Worm (Caenorhabditis elegans) whole organism, L1 larva: ENCODE measurements around the gene dhs-28.

ENCODE experiments used
- C16A3.4 ChIP-seq: fragments of 150-350 bp; optimal IDR thresholded peaks from 2 replicates; lab custom pipeline; 2014; ENCODE audit warnings: missing biosample characterization, missing genetic modification characterization
- C34B4.2 ChIP-seq: sonication (generic microtip); optimal IDR thresholded peaks from 2 replicates; lab custom pipeline; 2017; ENCODE audit warnings: mild to moderate bottlenecking, missing genetic modification characterization, missing compliant biosample characterization
- blmp-1 ChIP-seq: fragments of 150-350 bp; optimal IDR thresholded peaks from 2 replicates; lab custom pipeline; 2014; ENCODE audit warnings: missing biosample characterization, missing genetic modification characterization
- ceh-63 ChIP-seq: fragments of 200-800 bp; sonication (Bioruptor generic); optimal IDR thresholded peaks from 2 replicates; lab custom pipeline; 2018; ENCODE audit warnings: mild to moderate bottlenecking, missing genetic modification characterization, missing compliant biosample characterization
- ceh-8 ChIP-seq: fragments of 200-800 bp; sonication (Bioruptor generic); optimal IDR thresholded peaks from 2 replicates; lab custom pipeline; 2018; ENCODE audit warnings: mild to moderate bottlenecking, missing genetic modification characterization, moderate library complexity, missing compliant biosample characterization
- ceh-82 ChIP-seq, 3 experiments: fragments of 150-350 bp in 1 of 3; sonication (generic microtip) in 2 of 3; optimal IDR thresholded peaks; 2 replicates each; lab custom pipeline; 2014 to 2017; ENCODE audit warnings: missing biosample characterization in 3 of 3, missing genetic modification characterization in 3 of 3
- dpl-1 ChIP-seq, 3 experiments: fragments of 150-350 bp in 2 of 3; sonication (generic microtip) in 1 of 3; optimal IDR thresholded peaks; 2 replicates each; lab custom pipeline; 2014 to 2017; ENCODE audit warnings: missing biosample characterization in 3 of 3, missing genetic modification characterization in 3 of 3, missing genetic modification reagents in 3 of 3
- efl-1 ChIP-seq, 4 experiments: fragments of 150-350 bp; optimal IDR thresholded peaks in 3 of 4; peaks in 1 of 4; 1 replicate in 1 of 4; 2 replicates in 3 of 4; lab custom pipeline; 2014; ENCODE audit warnings: missing biosample characterization in 2 of 4, missing genetic modification characterization in 2 of 4, missing genetic modification reagents in 2 of 4
- egl-13 ChIP-seq: sonication (generic microtip); optimal IDR thresholded peaks from 2 replicates; lab custom pipeline; 2016; ENCODE audit warnings: missing genotype, missing genetic modification reagents, missing genetic modification characterization, missing compliant biosample characterization
- elt-3 ChIP-seq, 6 experiments: fragments of 150-350 bp in 1 of 6; sonication (generic microtip); optimal IDR thresholded peaks; 2 replicates each; lab custom pipeline; 2017 to 2018; ENCODE audit warnings: missing biosample characterization in 6 of 6, missing genetic modification characterization in 6 of 6, inconsistent platforms in 1 of 6
- fkh-4 ChIP-seq: sonication (generic microtip); optimal IDR thresholded peaks from 2 replicates; lab custom pipeline; 2016; ENCODE audit warnings: missing compliant biosample characterization, missing genetic modification characterization, borderline replicate concordance
- grh-1 ChIP-seq: fragments of 200-800 bp; sonication (Bioruptor generic); IDR thresholded peaks from 2 replicates; pipeline ENCODE4 v1.3.6; 2022; ENCODE audit warnings: missing genetic modification reagents, missing genetic modification characterization, missing compliant biosample characterization
- hlh-17 ChIP-seq: fragments of 200-800 bp; sonication (Bioruptor generic); optimal IDR thresholded peaks from 2 replicates; lab custom pipeline; 2018; ENCODE audit warnings: missing genetic modification characterization, mild to moderate bottlenecking, missing compliant biosample characterization, moderate library complexity, borderline replicate concordance
- hpl-2 ChIP-seq: fragments of 150-350 bp; optimal IDR thresholded peaks from 2 replicates; lab custom pipeline; 2014; ENCODE audit warnings: missing biosample characterization, missing genetic modification reagents, missing genetic modification characterization
- lin-14 ChIP-seq: fragments of 200-800 bp; sonication (Bioruptor generic); optimal IDR thresholded peaks from 2 replicates; lab custom pipeline; 2018; ENCODE audit warnings: mild to moderate bottlenecking, missing genetic modification characterization, moderate library complexity, missing compliant biosample characterization
- lin-15B ChIP-seq: fragments of 150-350 bp; sonication (generic microtip); optimal IDR thresholded peaks from 3 replicates; lab custom pipeline; 2014; ENCODE audit warnings: missing biosample characterization, missing genetic modification characterization
- lin-35 ChIP-seq, 2 experiments: fragments of 150-350 bp; optimal IDR thresholded peaks; 2 replicates each; lab custom pipeline; 2014; ENCODE audit warnings: missing biosample characterization in 2 of 2, missing genetic modification characterization in 2 of 2, missing genetic modification reagents in 2 of 2
- lin-39 ChIP-seq: fragments of 150-350 bp; optimal IDR thresholded peaks from 2 replicates; lab custom pipeline; 2014; ENCODE audit warnings: missing biosample characterization, missing genetic modification reagents, missing genetic modification characterization
- lsy-2 ChIP-seq, 2 experiments: fragments of 150-350 bp; optimal IDR thresholded peaks; 2 replicates each; lab custom pipeline; 2014; ENCODE audit warnings: missing biosample characterization in 2 of 2, missing genetic modification characterization in 2 of 2
- mab-9 ChIP-seq: fragments of 200-800 bp; sonication (Bioruptor generic); IDR thresholded peaks from 2 replicates; pipeline ENCODE4 v1.3.6; 2022; ENCODE audit warnings: missing genetic modification reagents, missing genetic modification characterization, missing compliant biosample characterization
- mdl-1 ChIP-seq, 2 experiments: fragments of 150-350 bp; optimal IDR thresholded peaks; 2 replicates each; lab custom pipeline; 2014 to 2017; ENCODE audit warnings: missing biosample characterization in 2 of 2, missing genetic modification characterization in 2 of 2, inconsistent platforms in 1 of 2
- mef-2 ChIP-seq: fragments of 150-350 bp; optimal IDR thresholded peaks from 2 replicates; lab custom pipeline; 2014; ENCODE audit warnings: missing biosample characterization, missing genetic modification characterization
- mep-1 ChIP-seq: fragments of 150-350 bp; optimal IDR thresholded peaks from 2 replicates; lab custom pipeline; 2014; ENCODE audit warnings: missing biosample characterization, missing genetic modification characterization
- nhr-11 ChIP-seq: fragments of 150-350 bp; optimal IDR thresholded peaks from 2 replicates; lab custom pipeline; 2014; ENCODE audit warnings: missing biosample characterization, missing genetic modification characterization
- nhr-19 ChIP-seq: fragments of 200-800 bp; sonication (Bioruptor generic); conservative IDR thresholded peaks from 2 replicates; pipeline ENCODE4 v1.3.6; 2022; ENCODE audit warnings: missing genetic modification characterization, missing compliant biosample characterization
- nhr-20 ChIP-seq: sonication (generic microtip); optimal IDR thresholded peaks from 2 replicates; lab custom pipeline; 2016; ENCODE audit warnings: mild to moderate bottlenecking, missing genetic modification characterization, missing compliant biosample characterization
- nhr-47 ChIP-seq: sonication (generic microtip); optimal IDR thresholded peaks from 2 replicates; lab custom pipeline; 2016; ENCODE audit warnings: mild to moderate bottlenecking, missing genetic modification characterization, moderate library complexity, missing compliant biosample characterization
- nhr-76 ChIP-seq: sonication (generic microtip); optimal IDR thresholded peaks from 2 replicates; lab custom pipeline; 2017; ENCODE audit warnings: missing biosample characterization, missing genetic modification characterization
- nhr-85 ChIP-seq: sonication (generic microtip); peaks from one replicate; lab custom pipeline; 2016; ENCODE audit warnings: missing genetic modification characterization, inconsistent platforms, missing compliant biosample characterization
- nhr-90 ChIP-seq: sonication (generic microtip); optimal IDR thresholded peaks from 2 replicates; lab custom pipeline; 2016; ENCODE audit warnings: mild to moderate bottlenecking, missing genetic modification characterization, missing compliant biosample characterization; ENCODE audit not compliant: poor library complexity
- pag-3 ChIP-seq: sonication (generic microtip); optimal IDR thresholded peaks from 2 replicates; lab custom pipeline; 2017; ENCODE audit warnings: missing genetic modification characterization, mild to moderate bottlenecking, missing compliant biosample characterization, antibody characterized with exemption, borderline replicate concordance; ENCODE audit not compliant: insufficient read depth
- pax-3 ChIP-seq: fragments of 200-800 bp; sonication (Bioruptor generic); optimal IDR thresholded peaks from 2 replicates; lab custom pipeline; 2018; ENCODE audit warnings: mild to moderate bottlenecking, missing genetic modification characterization, moderate library complexity, missing compliant biosample characterization
- pqm-1 ChIP-seq: sonication (generic microtip); optimal IDR thresholded peaks from 3 replicates; lab custom pipeline; 2017; ENCODE audit warnings: missing biosample characterization, missing genetic modification characterization
- rnt-1 ChIP-seq: sonication (generic microtip); optimal IDR thresholded peaks from 2 replicates; lab custom pipeline; 2016; ENCODE audit warnings: mild to moderate bottlenecking, missing genetic modification characterization, moderate library complexity, missing compliant biosample characterization
- skn-1 ChIP-seq: fragments of 150-350 bp; optimal IDR thresholded peaks from 2 replicates; lab custom pipeline; 2014; ENCODE audit warnings: missing biosample characterization, missing genetic modification characterization
- snu-23 ChIP-seq: sonication (generic microtip); optimal IDR thresholded peaks from 2 replicates; lab custom pipeline; 2016; ENCODE audit warnings: missing genetic modification characterization, missing compliant biosample characterization
- sox-4 ChIP-seq: sonication (generic microtip); optimal IDR thresholded peaks from 2 replicates; lab custom pipeline; 2016; ENCODE audit warnings: missing genetic modification characterization, missing compliant biosample characterization
- swsn-7 ChIP-seq: sonication (generic microtip); optimal IDR thresholded peaks from 2 replicates; lab custom pipeline; 2016; ENCODE audit warnings: missing genetic modification characterization, missing compliant biosample characterization
- tbx-2 ChIP-seq: sonication (generic microtip); optimal IDR thresholded peaks from 2 replicates; lab custom pipeline; 2016; ENCODE audit warnings: missing genetic modification characterization, missing compliant biosample characterization
- tlp-1 ChIP-seq: fragments of 150-350 bp; optimal IDR thresholded peaks from 2 replicates; lab custom pipeline; 2014; ENCODE audit warnings: missing biosample characterization, missing genetic modification characterization
- unc-62 ChIP-seq: fragments of 150-350 bp; optimal IDR thresholded peaks from 2 replicates; lab custom pipeline; 2014; ENCODE audit warnings: missing biosample characterization, missing genetic modification reagents, missing genetic modification characterization
- unc-98 ChIP-seq: fragments of 200-800 bp; sonication (Bioruptor generic); IDR thresholded peaks from 2 replicates; pipeline ENCODE4 v1.3.6; 2022; ENCODE audit warnings: missing genetic modification characterization, missing compliant biosample characterization
- vab-15 ChIP-seq: sonication (generic microtip); optimal IDR thresholded peaks from 2 replicates; lab custom pipeline; 2017; ENCODE audit warnings: missing genotype, mild to moderate bottlenecking, missing genetic modification characterization, missing compliant biosample characterization
- xbp-1 ChIP-seq: sonication (generic microtip); optimal IDR thresholded peaks from 2 replicates; lab custom pipeline; 2016; ENCODE audit warnings: missing genetic modification characterization, missing compliant biosample characterization

The dhs-28 gene

DNA sequence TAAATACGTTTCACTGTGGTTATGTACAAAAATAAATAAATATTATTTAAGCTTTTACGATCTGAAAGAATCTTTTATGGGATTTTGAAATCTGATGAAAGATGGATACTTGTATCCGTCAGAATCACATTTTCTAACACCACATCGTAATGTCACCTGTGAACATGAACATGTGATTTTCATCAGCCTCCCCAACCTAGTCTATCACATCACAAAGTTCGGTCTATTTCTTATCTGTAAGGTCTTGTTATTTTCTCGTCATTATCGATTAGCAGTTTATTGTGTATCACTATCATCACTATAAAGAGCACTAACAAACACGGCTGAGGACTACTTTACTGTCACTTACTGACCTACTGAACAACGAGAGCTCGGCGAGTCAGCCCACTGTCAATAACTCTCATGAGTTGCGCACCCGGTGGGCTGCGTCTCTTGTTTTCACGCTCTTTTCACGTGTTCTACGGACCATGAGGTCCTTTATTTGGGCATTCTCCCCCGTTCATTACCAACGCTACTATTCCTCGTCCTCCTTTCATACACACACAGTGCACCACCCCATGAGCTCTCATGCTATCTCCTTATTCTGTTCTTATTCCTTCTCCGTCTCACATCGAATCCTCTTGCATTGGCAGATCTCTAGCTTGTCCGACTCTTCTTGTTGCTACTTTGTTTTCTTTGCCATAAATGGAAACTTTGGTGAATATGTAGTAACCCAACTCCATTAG, 10.9 kb upstream of the dhs-28 start (continued):
- no peak for TF ChIP-seq ceh-82 (tag; optimal IDR thresholded peaks at IDR 0.05; lab: Kevin White, UChicago)
- peak; percentile 34 for TF ChIP-seq lin-14 (GFP tag; lab: Kevin White, UChicago)
- TF ChIP-seq nhr-11 = no peak
- TF ChIP-seq swsn-7 (tag; lab: Kevin White, UChicago) = no peak
- TF ChIP-seq lin-15B (tag; lab: Kevin White, UChicago) = no peak
- no peak for TF ChIP-seq mef-2 (tag; lab: Kevin White, UChicago)
- TF ChIP-seq unc-98 (GFP tag; lab: Robert Waterston, UW) = no peak
- no peak for TF ChIP-seq mab-9
- no peak for TF ChIP-seq unc-62 (GFP tag; lab: Kevin White, UChicago)
- TF ChIP-seq efl-1 (optimal IDR thresholded peaks at IDR 0.05; lab: Kevin White, UChicago) = no peak
- TF ChIP-seq efl-1 (GFP tag; optimal IDR thresholded peaks at IDR 0.05 in 1 of 2; lab: Kevin White, UChicago) = peak; percentile 6 to 31
- no peak for TF ChIP-seq tlp-1 (tag; lab: Kevin White, UChicago)
- peak; percentile 9 to 20 for TF ChIP-seq lsy-2 (tag; optimal IDR thresholded peaks at IDR 0.05; lab: Kevin White, UChicago)
- TF ChIP-seq elt-3 (tag; optimal IDR thresholded peaks at IDR 0.05; lab: Kevin White, UChicago) = peak in 2 of 6 experiments; percentile 10 to 39
- TF ChIP-seq nhr-85 (tag; lab: Kevin White, UChicago) = peak; percentile 40
- TF ChIP-seq fkh-4 (tag; lab: Kevin White, UChicago) = no peak
- peak; percentile 70 for TF ChIP-seq nhr-20 (tag; lab: Kevin White, UChicago)
- no peak for TF ChIP-seq lin-39 (tag; lab: Kevin White, UChicago)
- no peak for TF ChIP-seq vab-15 (tag; lab: Kevin White, UChicago)
- no peak for TF ChIP-seq pax-3 (tag; lab: Kevin White, UChicago)
- TF ChIP-seq tbx-2 (tag; lab: Kevin White, UChicago) = no peak

DNA sequence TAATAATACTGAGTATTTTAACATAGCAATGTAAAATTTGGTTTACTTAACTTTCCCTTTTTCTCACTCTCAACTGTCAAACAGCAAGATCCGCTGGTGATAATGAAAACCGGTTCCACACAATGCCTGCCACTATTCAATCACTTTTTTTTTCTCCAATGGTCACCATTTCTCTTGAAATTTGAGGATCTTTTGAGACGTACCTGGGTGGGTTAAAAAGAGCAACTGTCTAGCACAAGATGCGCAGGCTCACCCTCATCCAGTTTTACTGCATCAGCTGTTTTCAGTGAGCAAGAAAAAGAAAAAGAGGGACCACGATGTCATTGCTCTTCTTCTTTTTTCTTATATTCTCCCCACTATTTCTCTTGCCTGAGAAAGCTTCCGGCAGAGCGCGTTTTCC, 10.0 kb upstream of the dhs-28 start:
- peak; percentile 83 for TF ChIP-seq nhr-85 (tag; lab: Kevin White, UChicago)
- TF ChIP-seq skn-1 (tag; lab: Kevin White, UChicago) = no peak
- TF ChIP-seq dpl-1 (GFP tag; optimal IDR thresholded peaks at IDR 0.05; lab: Kevin White, UChicago) = peak in 1 of 3 experiments; percentile 4
- no peak for TF ChIP-seq efl-1 (optimal IDR thresholded peaks at IDR 0.05; lab: Kevin White, UChicago)
- TF ChIP-seq efl-1 (GFP tag; optimal IDR thresholded peaks at IDR 0.05 in 1 of 2; lab: Kevin White, UChicago) = peak in 1 of 2 experiments; percentile 9
- TF ChIP-seq rnt-1 (tag; lab: Kevin White, UChicago) = peak; percentile 66
- peak; percentile 8 for TF ChIP-seq nhr-76 (tag; lab: Kevin White, UChicago)
- TF ChIP-seq pag-3 (tag; lab: Kevin White, UChicago) = peak; percentile 25
- TF ChIP-seq lsy-2 (tag; optimal IDR thresholded peaks at IDR 0.05; lab: Kevin White, UChicago) = peak in 1 of 2 experiments; percentile 2
- peak; percentile 63 for TF ChIP-seq lin-14 (GFP tag; lab: Kevin White, UChicago)
- no peak for TF ChIP-seq vab-15 (tag; lab: Kevin White, UChicago)
- TF ChIP-seq egl-13 = no peak
- peak; percentile 93 for TF ChIP-seq blmp-1 (tag; lab: Kevin White, UChicago)
- TF ChIP-seq grh-1 (GFP tag; lab: Robert Waterston, UW) = peak; percentile 84
- TF ChIP-seq, all 84 proteins: peak for 10

- TF ChIP-seq nhr-90 (tag; lab: Kevin White, UChicago) (peak; percentile 59), lin-35 (GFP tag; optimal IDR thresholded peaks at IDR 0.05; lab: Kevin White, UChicago) (peak in 1 of 2 experiments; percentile 81), hpl-2 (GFP tag; lab: Kevin White, UChicago) (peak; percentile 34), C34B4.2 (tag; lab: Kevin White, UChicago) (no peak), hlh-17 (GFP tag; lab: Kevin White, UChicago) (no peak), xbp-1 (tag; lab: Kevin White, UChicago) (peak; percentile 16), vab-15 (tag; lab: Kevin White, UChicago) (no peak), lsy-2 (tag; optimal IDR thresholded peaks at IDR 0.05; lab: Kevin White, UChicago) (peak in 1 of 2 experiments; percentile 27), sox-4 (no peak), nhr-47 (tag; lab: Kevin White, UChicago) (peak; percentile 9), ceh-8 (GFP tag; lab: Kevin White, UChicago) (no peak), mep-1 (tag; lab: Kevin White, UChicago) (peak; percentile 67), mdl-1 (tag; optimal IDR thresholded peaks at IDR 0.05; lab: Kevin White, UChicago) (peak in 1 of 2 experiments; percentile 60), snu-23 (peak; percentile 68), pqm-1 (tag; lab: Kevin White, UChicago) (no peak), ceh-63 (GFP tag; lab: Kevin White, UChicago) (no peak), skn-1 (tag; lab: Kevin White, UChicago) (no peak), blmp-1 (tag; lab: Kevin White, UChicago) (peak; percentile 75), nhr-19 (peak; percentile 35), dpl-1 (GFP tag; optimal IDR thresholded peaks at IDR 0.05; lab: Kevin White, UChicago) (peak in 1 of 3 experiments; percentile 6), C16A3.4 (peak; percentile 36), tbx-2 (tag; lab: Kevin White, UChicago) (peak; percentile 2), rnt-1 (tag; lab: Kevin White, UChicago) (peak; percentile 39), swsn-7 (tag; lab: Kevin White, UChicago) (peak; percentile 35)
These were observed 9.6 kb upstream of the dhs-28 start for ce11 chrX:6808640-6809039.
